Worm (Caenorhabditis elegans): ENCODE results near the gene C54D2.6.
A peak's percentile ranks its signal among the peaks of the same experiment; 100 is the strongest.

Gene C54D2.6

ce11 chrX:7815230-7815629 lies 32.1 kb downstream of the C54D2.6 start:
- TF ChIP-seq aha-1 (tag) (peak; percentile 65), unc-62 (GFP tag; optimal IDR thresholded peaks at IDR 0.05 in 1 of 2) (no peak), unc-62 (tag; optimal IDR thresholded peaks at IDR 0.05) (no peak)

- TF ChIP-seq tra-1 (GFP tag; IDR thresholded peaks at IDR 0.05) (0 out of 2 replicates have a peak, but pooled peaks have one; percentile 50), mes-2 (tag; optimal IDR thresholded peaks at IDR 0.05; ENCODE audit: poor library complexity, severe bottlenecking) (peak; percentile 68), hmg-1.1 (GFP tag; IDR thresholded peaks at IDR 0.05) (peak; percentile 56), nhr-28 (tag; optimal IDR thresholded peaks at IDR 0.05) (peak; percentile 89), mdl-1 (tag; optimal IDR thresholded peaks at IDR 0.05) (peak in 1 of 2 experiments; percentile 51), unc-62 (GFP tag; optimal IDR thresholded peaks at IDR 0.05 in 1 of 2) (peak in 1 of 2 experiments; percentile 75), unc-62 (tag; optimal IDR thresholded peaks at IDR 0.05) (no peak), dmd-6 (GFP tag; IDR thresholded peaks at IDR 0.05) (peak; percentile 76), pha-4 (GFP tag; IDR thresholded peaks at IDR 0.05) (peak; percentile 45; the same call in 1 of the 2 replicates), pha-4 (tag; optimal IDR thresholded peaks at IDR 0.05) (no peak), pqm-1 (tag; optimal IDR thresholded peaks at IDR 0.05) (peak; percentile 50), nhr-76 (tag; optimal IDR thresholded peaks at IDR 0.05) (no peak), lsy-2 (tag; optimal IDR thresholded peaks at IDR 0.05) (peak in 1 of 2 experiments; percentile 56), nhr-6 (tag; optimal IDR thresholded peaks at IDR 0.05) (peak; percentile 65), hif-1 (tag; optimal IDR thresholded peaks at IDR 0.05) (peak in 1 of 2 experiments; percentile 26), nhr-10 (tag; optimal IDR thresholded peaks at IDR 0.05) (peak; percentile 24), T20F7.1 (GFP tag; optimal IDR thresholded peaks at IDR 0.05) (no peak), hlh-30 (tag; optimal IDR thresholded peaks at IDR 0.05; ENCODE audit: insufficient read depth) (peak; percentile 30), nhr-48 (tag; optimal IDR thresholded peaks at IDR 0.05) (peak; percentile 44), zip-11 (GFP tag; IDR thresholded peaks at IDR 0.05) (no peak), unc-130 (GFP tag; optimal IDR thresholded peaks at IDR 0.05) (no peak), mep-1 (tag; optimal IDR thresholded peaks at IDR 0.05) (peak; percentile 60), mxl-3 (GFP tag; optimal IDR thresholded peaks at IDR 0.05) (peak; percentile 22), Y75B8A.6 (GFP tag; IDR thresholded peaks at IDR 0.05) (no peak), dve-1 (tag; optimal IDR thresholded peaks at IDR 0.05; ENCODE audit: insufficient read depth) (peak; percentile 83), daf-16 (GFP tag; optimal IDR thresholded peaks at IDR 0.05) (no peak), daf-16 (tag; optimal IDR thresholded peaks at IDR 0.05) (peak; percentile 74), ztf-7 (tag; optimal IDR thresholded peaks at IDR 0.05) (peak; percentile 21), hlh-11 (tag; optimal IDR thresholded peaks at IDR 0.05) (peak; percentile 86)
Observed at ce11 chrX:7814747-7815146, 32.6 kb downstream of the C54D2.6 start.

ce11 chrX:7810991-7811390 lies 36.3 kb downstream of the C54D2.6 start:
- TF ChIP-seq nhr-11 (tag; optimal IDR thresholded peaks at IDR 0.05) (peak; percentile 26), nhr-42 (GFP tag; IDR thresholded peaks at IDR 0.05) (no peak), mep-1 (tag; optimal IDR thresholded peaks at IDR 0.05) (peak; percentile 36), fkh-10 (GFP tag; optimal IDR thresholded peaks at IDR 0.05) (no peak), mxl-2 (GFP tag; conservative IDR thresholded peaks at IDR 0.05) (no peak)

- peak in 1 of 2 experiments; percentile 76 for TF ChIP-seq mdl-1 (tag; optimal IDR thresholded peaks at IDR 0.05)
- peak; percentile 72 for TF ChIP-seq mxl-3 (GFP tag; optimal IDR thresholded peaks at IDR 0.05)
- peak; percentile 40 to 62 for TF ChIP-seq lsy-2 (tag; optimal IDR thresholded peaks at IDR 0.05)
- TF ChIP-seq lin-29 (GFP tag; IDR thresholded peaks at IDR 0.05), result no peak
- TF ChIP-seq dmd-6 (GFP tag; IDR thresholded peaks at IDR 0.05), result no peak; the same call in 1 of the 2 replicates
- peak; percentile 70 for TF ChIP-seq mes-2 (tag; optimal IDR thresholded peaks at IDR 0.05; ENCODE audit: poor library complexity, severe bottlenecking)
- TF ChIP-seq hif-1 (tag; optimal IDR thresholded peaks at IDR 0.05), result peak in 1 of 2 experiments; percentile 49
- peak; percentile 24 for TF ChIP-seq dpl-1 (GFP tag; optimal IDR thresholded peaks at IDR 0.05)
- TF ChIP-seq unc-39 (tag; optimal IDR thresholded peaks at IDR 0.05), result no peak
- TF ChIP-seq hmg-1.1 (GFP tag; IDR thresholded peaks at IDR 0.05), result peak; percentile 74
- TF ChIP-seq daf-16 (GFP tag; optimal IDR thresholded peaks at IDR 0.05), result peak in 1 of 2 experiments; percentile 94
- peak; percentile 95 for TF ChIP-seq daf-16 (tag; optimal IDR thresholded peaks at IDR 0.05)
- TF ChIP-seq mep-1 (tag; optimal IDR thresholded peaks at IDR 0.05), result peak; percentile 84
- TF ChIP-seq nhr-48 (tag; optimal IDR thresholded peaks at IDR 0.05), result peak; percentile 17
- TF ChIP-seq hlh-11 (tag; optimal IDR thresholded peaks at IDR 0.05), result peak; percentile 64
- TF ChIP-seq dve-1 (tag; optimal IDR thresholded peaks at IDR 0.05; ENCODE audit: insufficient read depth), result peak; percentile 42
- TF ChIP-seq F26F4.8 (GFP tag; conservative IDR thresholded peaks at IDR 0.05), result no peak
- TF ChIP-seq ctbp-1 (GFP tag; IDR thresholded peaks at IDR 0.05), result 0 out of 2 replicates have a peak, but pooled peaks have one; percentile 28
- TF ChIP-seq pha-4 (GFP tag; IDR thresholded peaks at IDR 0.05), result no peak
- peak; percentile 53 for TF ChIP-seq pha-4 (tag; optimal IDR thresholded peaks at IDR 0.05)
- peak; percentile 35 for TF ChIP-seq nhr-28 (tag; optimal IDR thresholded peaks at IDR 0.05)
- peak; percentile 49 for TF ChIP-seq rbr-2 (tag; optimal IDR thresholded peaks at IDR 0.05)
- TF ChIP-seq unc-62 (GFP tag; optimal IDR thresholded peaks at IDR 0.05 in 1 of 2), result peak in 1 of 2 experiments; percentile 98
- TF ChIP-seq unc-62 (tag; optimal IDR thresholded peaks at IDR 0.05), result no peak
- no peak for TF ChIP-seq duxl-1 (tag; optimal IDR thresholded peaks at IDR 0.05; ENCODE audit: poor library complexity)
Observed at ce11 chrX:7809352-7810196, 37.7 kb downstream of the C54D2.6 start.
